Worm (Caenorhabditis elegans): ENCODE results near the gene rab-28.
A peak's percentile ranks its signal among the peaks of the same experiment; 100 is the strongest.

The rab-28 gene

ce11 chrIV:9198136-9198535 lies 45.7 kb downstream of the rab-28 start (continued):
- TF ChIP-seq lin-38 (GFP tag; IDR thresholded peaks at IDR 0.05) (no peak; the same call in 1 of the 2 replicates), unc-39 (tag; optimal IDR thresholded peaks at IDR 0.05) (no peak), F10B5.3 (tag; optimal IDR thresholded peaks at IDR 0.05) (no peak), F44E2.7 (GFP tag; IDR thresholded peaks at IDR 0.05) (no peak), mxl-2 (GFP tag; conservative IDR thresholded peaks at IDR 0.05) (no peak), R02D3.7 (tag; optimal IDR thresholded peaks at IDR 0.05) (no peak), T26A8.4 (GFP tag; IDR thresholded peaks at IDR 0.05) (no peak), daf-8 (GFP tag; IDR thresholded peaks at IDR 0.05) (no peak), ceh-82 (tag; optimal IDR thresholded peaks at IDR 0.05) (no peak), unc-62 (GFP tag; optimal IDR thresholded peaks at IDR 0.05 in 1 of 2) (peak in 1 of 2 experiments; percentile 92), unc-62 (tag; optimal IDR thresholded peaks at IDR 0.05) (no peak), nhr-48 (tag; optimal IDR thresholded peaks at IDR 0.05) (peak; percentile 38), dpl-1 (GFP tag; optimal IDR thresholded peaks at IDR 0.05) (no peak), daf-12 (tag; optimal IDR thresholded peaks at IDR 0.05) (no peak), nhr-111 (GFP tag; optimal IDR thresholded peaks at IDR 0.05) (no peak), fos-1 (tag; optimal IDR thresholded peaks at IDR 0.05) (peak; percentile 34), ceh-62 (tag; optimal IDR thresholded peaks at IDR 0.05) (no peak), hif-1 (tag; optimal IDR thresholded peaks at IDR 0.05) (peak in 1 of 2 experiments; percentile 38), madf-5 (GFP tag; IDR thresholded peaks at IDR 0.05) (no peak), lin-29 (GFP tag; IDR thresholded peaks at IDR 0.05) (no peak), ceh-32 (tag; optimal IDR thresholded peaks at IDR 0.05; ENCODE audit: poor library complexity) (no peak), Y5F2A.4 (GFP tag; optimal IDR thresholded peaks at IDR 0.05) (no peak), mdl-1 (tag; optimal IDR thresholded peaks at IDR 0.05) (peak; percentile 30 to 75), mep-1 (tag; optimal IDR thresholded peaks at IDR 0.05) (peak; percentile 79), nhr-11 (tag; optimal IDR thresholded peaks at IDR 0.05) (no peak), gei-8 (GFP tag; optimal IDR thresholded peaks at IDR 0.05) (no peak), lin-1 (GFP tag; IDR thresholded peaks at IDR 0.05) (0 out of 2 replicates have a peak, but pooled peaks have one; percentile 29), ztf-7 (tag; optimal IDR thresholded peaks at IDR 0.05) (no peak), nhr-6 (tag; optimal IDR thresholded peaks at IDR 0.05) (peak; percentile 10), nhr-42 (GFP tag; IDR thresholded peaks at IDR 0.05) (no peak), D1046.2 (GFP tag; IDR thresholded peaks at IDR 0.05) (no peak), dmd-9 (GFP tag; IDR thresholded peaks at IDR 0.05) (no peak), ceh-44 (GFP tag; IDR thresholded peaks at IDR 0.05) (no peak), F26F4.8 (GFP tag; conservative IDR thresholded peaks at IDR 0.05) (no peak), dmd-6 (GFP tag; IDR thresholded peaks at IDR 0.05) (peak; percentile 72), hmg-1.1 (GFP tag; IDR thresholded peaks at IDR 0.05) (0 out of 2 replicates have a peak, but pooled peaks have one; percentile 7), nhr-10 (tag; optimal IDR thresholded peaks at IDR 0.05) (peak; percentile 57), aly-2 (tag; optimal IDR thresholded peaks at IDR 0.05) (no peak), lin-15B (tag; optimal IDR thresholded peaks at IDR 0.05) (no peak), nhr-77 (tag; optimal IDR thresholded peaks at IDR 0.05) (peak; percentile 75), snpc-4 (tag; optimal IDR thresholded peaks at IDR 0.05) (no peak), mxl-3 (GFP tag; optimal IDR thresholded peaks at IDR 0.05) (peak; percentile 49), nhr-25 (tag; optimal IDR thresholded peaks at IDR 0.05; ENCODE audit: borderline replicate concordance, insufficient read depth) (peak; percentile 76), lir-3 (tag; optimal IDR thresholded peaks at IDR 0.05) (no peak), Y105C5A.15 (GFP tag; IDR thresholded peaks at IDR 0.05) (no peak), set-16 (GFP tag; IDR thresholded peaks at IDR 0.05) (no peak; the same call in 1 of the 2 replicates), arid-1 (GFP tag; conservative IDR thresholded peaks at IDR 0.05) (0 out of 2 replicates have a peak, but pooled peaks have one; percentile 3)

Measured in whole organism, L4 larva.